Fruit fly (Drosophila melanogaster) whole organism, embryonic: ENCODE measurements around the gene CG14341.

ENCODE experiments used
- CG10209 ChIP-seq: fragments of 200-800 bp; sonication (Bioruptor generic); optimal IDR thresholded peaks from 3 replicates; lab custom pipeline; 2017; ENCODE audit warnings: missing biosample characterization, mild to moderate bottlenecking, missing genetic modification characterization, missing genetic modification reagents
- CG10366 ChIP-seq: fragments of 200-800 bp; sonication (Bioruptor generic); IDR thresholded peaks from 2 replicates; pipeline ENCODE4 v1.3.6; 2022; ENCODE audit warnings: missing biosample characterization, missing genetic modification characterization
- CG11723 ChIP-seq: fragments of 200-800 bp; sonication (Bioruptor generic); optimal IDR thresholded peaks from 2 replicates; lab custom pipeline; 2017; ENCODE audit warnings: missing biosample characterization, mild to moderate bottlenecking, missing genetic modification characterization
- CG12104 ChIP-seq: fragments of 200-800 bp; sonication (Bioruptor generic); optimal IDR thresholded peaks from 3 replicates; lab custom pipeline; 2016; ENCODE audit warnings: missing biosample characterization, missing genetic modification characterization
- CG1233 ChIP-seq: fragments of 200-800 bp; sonication (Bioruptor generic); optimal IDR thresholded peaks from 4 replicates; lab custom pipeline; 2018; ENCODE audit warnings: missing biosample characterization, mild to moderate bottlenecking, missing genetic modification characterization
- CG13123 ChIP-seq: fragments of 200-800 bp; sonication (Bioruptor generic); optimal IDR thresholded peaks from 2 replicates; lab custom pipeline; 2016; ENCODE audit warnings: missing biosample characterization, missing genetic modification characterization
- CG13624 ChIP-seq: fragments of 200-800 bp; sonication (Bioruptor generic); optimal IDR thresholded peaks from 2 replicates; lab custom pipeline; 2016; ENCODE audit warnings: missing biosample characterization, missing genetic modification characterization
- CG14667 ChIP-seq: fragments of 200-800 bp; sonication (Bioruptor generic); IDR thresholded peaks from 2 replicates; pipeline ENCODE4 v1.3.6; 2022; ENCODE audit warnings: missing biosample characterization, missing genetic modification characterization
- CG15073 ChIP-seq: fragments of 200-800 bp; sonication (Bioruptor generic); optimal IDR thresholded peaks from 2 replicates; lab custom pipeline; 2016; ENCODE audit warnings: missing biosample characterization, missing genetic modification characterization
- CG15269 ChIP-seq: fragments of 200-800 bp; sonication (Bioruptor generic); optimal IDR thresholded peaks from 2 replicates; lab custom pipeline; 2018; ENCODE audit warnings: missing biosample characterization, mild to moderate bottlenecking, missing genetic modification characterization, moderate library complexity
- CG2199 ChIP-seq: fragments of 200-800 bp; sonication (Bioruptor generic); IDR thresholded peaks from 3 replicates; pipeline ENCODE4 v1.3.6; 2022; ENCODE audit warnings: missing biosample characterization, missing genetic modification characterization
- CG2678 ChIP-seq: fragments of 200-800 bp; sonication (Bioruptor generic); optimal IDR thresholded peaks from 3 replicates; lab custom pipeline; 2019; ENCODE audit warnings: missing biosample characterization, mild to moderate bottlenecking, missing genetic modification characterization, moderate library complexity
- CG30403 ChIP-seq: fragments of 200-800 bp; sonication (Bioruptor generic); optimal IDR thresholded peaks from 3 replicates; lab custom pipeline; 2016; ENCODE audit warnings: missing biosample characterization, missing genetic modification characterization
- CG32532 ChIP-seq: fragments of 200-800 bp; sonication (Bioruptor generic); IDR thresholded peaks from 2 replicates; pipeline ENCODE4 v1.3.6; 2022; ENCODE audit warnings: missing biosample characterization, missing genetic modification characterization
- CG33213 ChIP-seq: fragments of 200-800 bp; sonication (Bioruptor generic); optimal IDR thresholded peaks from 3 replicates; lab custom pipeline; 2016; ENCODE audit warnings: missing biosample characterization, missing genetic modification characterization
- CG4360 ChIP-seq: fragments of 200-800 bp; sonication (Bioruptor generic); IDR thresholded peaks from 2 replicates; pipeline ENCODE4 v1.3.6; 2022; ENCODE audit warnings: missing biosample characterization, missing genetic modification characterization
- CG7271 ChIP-seq: fragments of 200-800 bp; sonication (Bioruptor generic); optimal IDR thresholded peaks from 2 replicates; lab custom pipeline; 2018; ENCODE audit warnings: missing biosample characterization, mild to moderate bottlenecking, missing genetic modification characterization, moderate library complexity
- CG7928 ChIP-seq: fragments of 200-800 bp; sonication (Bioruptor generic); optimal IDR thresholded peaks from 2 replicates; lab custom pipeline; 2017; ENCODE audit warnings: missing biosample characterization, mild to moderate bottlenecking, missing genetic modification characterization
- CG7963 ChIP-seq: fragments of 200-800 bp; sonication (Bioruptor generic); IDR thresholded peaks from 3 replicates; pipeline ENCODE4 v1.3.6; 2022; ENCODE audit warnings: missing biosample characterization, missing genetic modification characterization; ENCODE audit not compliant: partially characterized antibody
- CG7987 ChIP-seq: fragments of 200-800 bp; sonication (Bioruptor generic); optimal IDR thresholded peaks from 2 replicates; lab custom pipeline; 2018; ENCODE audit warnings: missing biosample characterization, mild to moderate bottlenecking, missing genetic modification characterization, moderate library complexity
- CG9817 ChIP-seq: fragments of 200-800 bp; sonication (Bioruptor generic); optimal IDR thresholded peaks from 2 replicates; lab custom pipeline; 2018; ENCODE audit warnings: missing biosample characterization, mild to moderate bottlenecking, missing genetic modification characterization, moderate library complexity
- D ChIP-seq, 2 experiments: fragments of 200-800 bp in 1 of 2; fragments of >200 bp in 1 of 2; sonication (Bioruptor generic) in 1 of 2; optimal IDR thresholded peaks; 2 replicates in 1 of 2; 3 replicates in 1 of 2; lab custom pipeline; 2017; ENCODE audit warnings: mild to moderate bottlenecking in 1 of 2, missing biosample characterization in 1 of 2, missing genetic modification characterization in 1 of 2, missing genetic modification reagents in 1 of 2
- E2f1 ChIP-seq: fragments of 200-800 bp; sonication (Bioruptor generic); IDR thresholded peaks from 2 replicates; pipeline ENCODE4 v1.3.6; 2022; ENCODE audit warnings: missing biosample characterization, missing genetic modification characterization
- HLHmδ ChIP-seq: fragments of 200-800 bp; sonication (Bioruptor generic); optimal IDR thresholded peaks from 2 replicates; lab custom pipeline; 2018; ENCODE audit warnings: missing biosample characterization, mild to moderate bottlenecking, missing genetic modification characterization, moderate library complexity
- Hr51 ChIP-seq, 2 experiments: fragments of 200-800 bp; sonication (Bioruptor generic); optimal IDR thresholded peaks; 2 replicates in 1 of 2; 3 replicates in 1 of 2; lab custom pipeline; 2016 to 2018; ENCODE audit warnings: missing biosample characterization in 2 of 2, missing genetic modification characterization in 2 of 2, mild to moderate bottlenecking in 1 of 2, moderate library complexity in 1 of 2
- Max ChIP-seq: fragments of 200-800 bp; sonication (Bioruptor generic); optimal IDR thresholded peaks from 2 replicates; lab custom pipeline; 2016; ENCODE audit warnings: missing biosample characterization, mild to moderate bottlenecking, missing genetic modification characterization
- Mes4 ChIP-seq: fragments of 200-800 bp; sonication (Bioruptor generic); optimal IDR thresholded peaks from 2 replicates; lab custom pipeline; 2016; ENCODE audit warnings: missing biosample characterization, missing genetic modification characterization
- Mrtf ChIP-seq: fragments of 200-800 bp; sonication (Bioruptor generic); IDR thresholded peaks from 3 replicates; pipeline ENCODE4 v1.3.6; 2022; ENCODE audit warnings: missing biosample characterization, missing genetic modification characterization
- NfI ChIP-seq: fragments of 200-800 bp; sonication (Bioruptor generic); optimal IDR thresholded peaks from 3 replicates; lab custom pipeline; 2018; ENCODE audit warnings: missing biosample characterization, mild to moderate bottlenecking, missing genetic modification characterization, moderate library complexity
- Rfx ChIP-seq: fragments of 200-800 bp; sonication (Bioruptor generic); IDR thresholded peaks from 2 replicates; pipeline ENCODE4 v1.3.6; 2022; ENCODE audit warnings: missing biosample characterization, missing genetic modification characterization
- YL-1 ChIP-seq: fragments of 200-800 bp; sonication (Bioruptor generic); optimal IDR thresholded peaks from 3 replicates; lab custom pipeline; 2017; ENCODE audit warnings: missing biosample characterization, mild to moderate bottlenecking, missing genetic modification characterization
- al ChIP-seq: fragments of 200-800 bp; sonication (Bioruptor generic); IDR thresholded peaks from 2 replicates; pipeline ENCODE4 v1.3.6; 2022; ENCODE audit warnings: missing biosample characterization, missing genetic modification characterization
- aop ChIP-seq: fragments of 200-800 bp; sonication (Bioruptor generic); IDR thresholded peaks from 2 replicates; pipeline ENCODE4 v1.3.6; 2022; ENCODE audit warnings: missing biosample characterization, missing genetic modification characterization
- bsh ChIP-seq, 2 experiments: fragments of 200-800 bp; sonication (Bioruptor generic); optimal IDR thresholded peaks; 2 replicates each; lab custom pipeline; 2017 to 2018; ENCODE audit warnings: mild to moderate bottlenecking in 2 of 2, missing biosample characterization in 2 of 2, missing genetic modification characterization in 2 of 2, moderate library complexity in 1 of 2
- crp ChIP-seq, 2 experiments: fragments of 200-800 bp; sonication (Bioruptor generic); optimal IDR thresholded peaks; 2 replicates in 1 of 2; 3 replicates in 1 of 2; lab custom pipeline; 2017; ENCODE audit warnings: missing biosample characterization in 2 of 2, missing genetic modification characterization in 2 of 2, mild to moderate bottlenecking in 1 of 2, moderate library complexity in 1 of 2
- dpn ChIP-seq, 2 experiments: fragments of 200-800 bp; sonication (Bioruptor generic); optimal IDR thresholded peaks; 3 replicates each; lab custom pipeline; 2016; ENCODE audit warnings: missing biosample characterization in 2 of 2, missing genetic modification characterization in 2 of 2
- exex ChIP-seq: fragments of 200-800 bp; sonication (Bioruptor generic); optimal IDR thresholded peaks from 4 replicates; lab custom pipeline; 2018; ENCODE audit warnings: missing biosample characterization, mild to moderate bottlenecking, missing genetic modification characterization, moderate library complexity
- gcm ChIP-seq: fragments of 200-800 bp; sonication (Bioruptor generic); optimal IDR thresholded peaks from 2 replicates; lab custom pipeline; 2019; ENCODE audit warnings: missing biosample characterization, mild to moderate bottlenecking, missing genetic modification characterization, moderate library complexity
- lov ChIP-seq, 2 experiments: fragments of 200-800 bp in 1 of 2; fragments of >200 bp in 1 of 2; sonication (Bioruptor generic) in 1 of 2; IDR thresholded peaks in 1 of 2; optimal IDR thresholded peaks in 1 of 2; 2 replicates in 1 of 2; 3 replicates in 1 of 2; pipeline versions ENCODE4 v1.3.6 to Lab custom; 2017 to 2022; ENCODE audit warnings: missing biosample characterization in 1 of 2, missing genetic modification characterization in 1 of 2
- pros ChIP-seq: fragments of 200-800 bp; sonication (Bioruptor generic); optimal IDR thresholded peaks from 3 replicates; lab custom pipeline; 2019; ENCODE audit warnings: missing biosample characterization, mild to moderate bottlenecking, missing genetic modification characterization, moderate library complexity
- rib ChIP-seq: fragments of 200-800 bp; sonication (Bioruptor generic); IDR thresholded peaks from 2 replicates; pipeline ENCODE4 v1.3.6; 2022; ENCODE audit warnings: missing biosample characterization, missing genetic modification characterization
- row ChIP-seq: fragments of 200-800 bp; sonication (Bioruptor generic); IDR thresholded peaks from 3 replicates; pipeline ENCODE4 v1.3.6; 2022; ENCODE audit warnings: missing biosample characterization, missing genetic modification characterization
- sim ChIP-seq: fragments of 200-800 bp; sonication (Bioruptor generic); IDR thresholded peaks from 2 replicates; pipeline ENCODE4 v1.3.6; 2022; ENCODE audit warnings: missing biosample characterization, missing genetic modification characterization
- sima ChIP-seq: fragments of 200-800 bp; sonication (Bioruptor generic); optimal IDR thresholded peaks from 2 replicates; lab custom pipeline; 2016; ENCODE audit warnings: missing biosample characterization, missing genetic modification characterization
- sisA ChIP-seq: fragments of 200-800 bp; sonication (Bioruptor generic); IDR thresholded peaks from 2 replicates; pipeline ENCODE4 v1.3.6; 2022; ENCODE audit warnings: missing biosample characterization, missing genetic modification characterization
- stwl ChIP-seq: fragments of 200-800 bp; sonication (Bioruptor generic); optimal IDR thresholded peaks from 3 replicates; lab custom pipeline; 2018; ENCODE audit warnings: missing biosample characterization, mild to moderate bottlenecking, missing genetic modification characterization, moderate library complexity
- ttk ChIP-seq: fragments of 200-800 bp; sonication (Bioruptor generic); IDR thresholded peaks from 2 replicates; pipeline ENCODE4 v2.1.2; 2022; ENCODE audit warnings: missing biosample characterization, missing genetic modification characterization
- tx ChIP-seq: fragments of 200-800 bp; sonication (Bioruptor generic); optimal IDR thresholded peaks from 2 replicates; lab custom pipeline; 2016; ENCODE audit warnings: missing biosample characterization, missing genetic modification characterization
- usp ChIP-seq: fragments of >200 bp; optimal IDR thresholded peaks from 2 replicates; lab custom pipeline; 2017; ENCODE audit warnings: missing biosample characterization, missing genetic modification characterization

Gene CG14341

dm6 chr2L:1207432-1207831 lies 41.1 kb downstream of the CG14341 start (continued):
- TF ChIP-seq CG15269 (peak; percentile 75), CG32532 (GFP tag; lab: Robert Waterston, UW) (peak; percentile 74), CG2199 (GFP tag; lab: Robert Waterston, UW) (no peak), Rfx (GFP tag; lab: Robert Waterston, UW) (peak; percentile 74), CG13624 (GFP tag; lab: Kevin White, UChicago) (no peak), CG15073 (no peak), CG33213 (GFP tag; lab: Kevin White, UChicago) (no peak), CG7963 (GFP tag; lab: Robert Waterston, UW) (no peak), CG2678 (tag; lab: Kevin White, UChicago) (peak; percentile 60), usp (GFP tag; lab: Kevin White, UChicago) (no peak), CG7987 (GFP tag; lab: Kevin White, UChicago) (no peak), CG7928 (GFP tag; lab: Kevin White, UChicago) (no peak), CG10209 (GFP tag; lab: Kevin White, UChicago) (peak; percentile 54), CG10366 (GFP tag; lab: Robert Waterston, UW) (peak; percentile 62), exex (tag; lab: Kevin White, UChicago) (no peak), lov (optimal IDR thresholded peaks at IDR 0.05; lab: Kevin White, UChicago) (no peak), lov (GFP tag; IDR thresholded peaks at IDR 0.05; lab: Robert Waterston, UW) (0 out of 3 replicates have a peak, but pooled peaks have one; percentile 25), aop (GFP tag; lab: Robert Waterston, UW) (no peak), CG7271 (tag; lab: Kevin White, UChicago) (no peak), sisA (GFP tag; lab: Robert Waterston, UW) (peak; percentile 55), Hr51 (GFP tag; optimal IDR thresholded peaks at IDR 0.05; lab: Kevin White, UChicago) (peak in 1 of 2 experiments; percentile 49), CG9817 (tag; lab: Kevin White, UChicago) (peak; percentile 44), CG30403 (GFP tag; lab: Kevin White, UChicago) (peak; percentile 31), NfI (GFP tag; lab: Kevin White, UChicago) (no peak), Mes4 (no peak), pros (GFP tag; lab: Kevin White, UChicago) (no peak), CG12104 (GFP tag; lab: Kevin White, UChicago) (no peak), sima (GFP tag; lab: Kevin White, UChicago) (no peak), HLHmδ (GFP tag; lab: Kevin White, UChicago) (no peak), CG14667 (GFP tag; lab: Robert Waterston, UW) (peak; percentile 28; the same call in 1 of the 2 replicates), ttk (GFP tag; lab: Robert Waterston, UW) (0 out of 2 replicates have a peak, but pooled peaks have one; percentile 19), dpn (GFP tag; optimal IDR thresholded peaks at IDR 0.05; lab: Kevin White, UChicago) (peak; percentile 16 to 50), YL-1 (GFP tag; lab: Kevin White, UChicago) (no peak), CG11723 (GFP tag; lab: Kevin White, UChicago) (no peak), crp (GFP tag; optimal IDR thresholded peaks at IDR 0.05; lab: Kevin White, UChicago) (no peak), CG1233 (GFP tag; lab: Kevin White, UChicago) (no peak), sim (GFP tag; lab: Robert Waterston, UW) (no peak), Max (GFP tag; lab: Kevin White, UChicago) (no peak), CG4360 (no peak), D (optimal IDR thresholded peaks at IDR 0.05; lab: Kevin White, UChicago) (no peak), D (GFP tag; optimal IDR thresholded peaks at IDR 0.05; lab: Kevin White, UChicago) (no peak), rib (0 out of 2 replicates have a peak, but pooled peaks have one; percentile 40), tx (GFP tag; lab: Kevin White, UChicago) (no peak), stwl (tag; lab: Kevin White, UChicago) (no peak), al (GFP tag; lab: Robert Waterston, UW) (no peak), E2f1 (peak; percentile 56), CG13123 (no peak), Mrtf (GFP tag; lab: Robert Waterston, UW) (peak; percentile 42; the same call in 1 of the 3 replicates), gcm (GFP tag; lab: Kevin White, UChicago) (peak; percentile 29), row (peak; percentile 77; the same call in 2 of the 3 replicates), bsh (GFP tag; optimal IDR thresholded peaks at IDR 0.05; lab: Kevin White, UChicago) (peak in 1 of 2 experiments; percentile 21)
